Worm (Caenorhabditis elegans): Measurements from ENCODE around the gene igcm-2.

The igcm-2 gene

ce11 chrX:6345785-6346184 lies 45.6 kb downstream of the igcm-2 start:
- TF ChIP-seq ahr-1 (tag; optimal IDR thresholded peaks at IDR 0.05) = no peak
- no peak for TF ChIP-seq ceh-18 (tag; optimal IDR thresholded peaks at IDR 0.05)
- TF ChIP-seq pha-2 (tag; optimal IDR thresholded peaks at IDR 0.05) = no peak
- no peak for TF ChIP-seq hlh-15 (tag; optimal IDR thresholded peaks at IDR 0.05)
- TF ChIP-seq sdc-2 (tag; optimal IDR thresholded peaks at IDR 0.05) = no peak
- no peak for TF ChIP-seq ceh-24 (tag; optimal IDR thresholded peaks at IDR 0.05)
- no peak for TF ChIP-seq hlh-6 (tag; optimal IDR thresholded peaks at IDR 0.05)
- TF ChIP-seq fax-1 (tag; optimal IDR thresholded peaks at IDR 0.05) = no peak
- no peak for TF ChIP-seq mec-3 (tag; optimal IDR thresholded peaks at IDR 0.05; ENCODE audit: borderline replicate concordance)
- no peak for TF ChIP-seq rnt-1 (tag; optimal IDR thresholded peaks at IDR 0.05)
- TF ChIP-seq ceh-6 (GFP tag; optimal IDR thresholded peaks at IDR 0.05) = no peak
- no peak for TF ChIP-seq unc-86 (tag; optimal IDR thresholded peaks at IDR 0.05)

- TF ChIP-seq ceh-34 (tag; optimal IDR thresholded peaks at IDR 0.05) (no peak), che-1 (tag; optimal IDR thresholded peaks at IDR 0.05) (no peak), ceh-2 (tag; optimal IDR thresholded peaks at IDR 0.05) (no peak)
Measured at ce11 chrX:6341513-6341912, 49.9 kb downstream of the igcm-2 start, which contains the start of gene C03B1.7. Gene C03B1.7, plus strand, starts transcription at chrX:6341813.

ce11 chrX:6338446-6338845 lies 52.9 kb downstream of the igcm-2 start:
- TF ChIP-seq ceh-6 (GFP tag; optimal IDR thresholded peaks at IDR 0.05) (no peak), ceh-22 (tag; optimal IDR thresholded peaks at IDR 0.05) (no peak), hlh-6 (tag; optimal IDR thresholded peaks at IDR 0.05) (no peak), ahr-1 (tag; optimal IDR thresholded peaks at IDR 0.05) (no peak), pat-9 (tag; optimal IDR thresholded peaks at IDR 0.05) (no peak), elt-2 (tag; optimal IDR thresholded peaks at IDR 0.05) (peak; percentile 92), sdc-2 (tag; optimal IDR thresholded peaks at IDR 0.05) (no peak), ceh-24 (tag; optimal IDR thresholded peaks at IDR 0.05) (no peak), ceh-45 (GFP tag; IDR thresholded peaks at IDR 0.05) (no peak), pqm-1 (tag; optimal IDR thresholded peaks at IDR 0.05) (peak; percentile 40)

ce11 chrX:6337951-6338350 lies 53.4 kb downstream of the igcm-2 start, which contains the start of gene C03B1.13:
Gene C03B1.13, minus strand, starts transcription at chrX:6338051.
- no peak for TF ChIP-seq pha-2 (tag; optimal IDR thresholded peaks at IDR 0.05)
- TF ChIP-seq syd-9 (tag; optimal IDR thresholded peaks at IDR 0.05) = no peak
- TF ChIP-seq hlh-8 (tag; optimal IDR thresholded peaks at IDR 0.05) = no peak
- TF ChIP-seq lin-11 (tag; optimal IDR thresholded peaks at IDR 0.05) = no peak
- TF ChIP-seq sox-2 (GFP tag; IDR thresholded peaks at IDR 0.05) = no peak
- no peak for TF ChIP-seq ceh-6 (GFP tag; optimal IDR thresholded peaks at IDR 0.05)
- TF ChIP-seq unc-3 (GFP tag; conservative IDR thresholded peaks at IDR 0.05) = no peak
- TF ChIP-seq unc-3 (tag; optimal IDR thresholded peaks at IDR 0.05) = no peak
- no peak for TF ChIP-seq ets-4 (tag; optimal IDR thresholded peaks at IDR 0.05)
- TF ChIP-seq ztf-16 (tag; optimal IDR thresholded peaks at IDR 0.05) = no peak
- no peak for TF ChIP-seq ceh-48 (tag; optimal IDR thresholded peaks at IDR 0.05)
- no peak for TF ChIP-seq ceh-19 (GFP tag; optimal IDR thresholded peaks at IDR 0.05)
- TF ChIP-seq gmeb-2 (tag; optimal IDR thresholded peaks at IDR 0.05) = no peak
- no peak for TF ChIP-seq lim-6 (tag; optimal IDR thresholded peaks at IDR 0.05)
- TF ChIP-seq fkh-6 (tag; optimal IDR thresholded peaks at IDR 0.05) = no peak
- no peak for TF ChIP-seq tbx-7 (tag; optimal IDR thresholded peaks at IDR 0.05)

DNA sequence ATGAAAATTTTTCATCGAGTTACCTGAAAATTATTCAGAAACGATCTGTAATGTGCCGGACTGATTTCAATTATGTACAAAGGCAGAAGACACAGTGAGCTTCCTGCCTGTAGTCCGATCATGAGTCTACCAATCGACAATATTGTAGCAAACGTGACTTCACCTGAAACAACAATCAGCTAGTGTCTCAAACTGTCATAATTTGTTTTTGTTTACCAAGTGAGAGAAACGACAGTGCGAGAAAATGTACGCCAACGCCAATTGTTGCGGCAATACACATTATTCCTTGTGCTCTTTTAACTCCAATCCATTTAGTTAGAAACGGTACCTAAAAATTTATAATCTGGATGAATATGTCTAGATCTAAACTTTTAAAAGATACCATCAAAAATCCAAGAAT lies 54.1 kb downstream of the igcm-2 start:
- TF ChIP-seq gmeb-2 (tag; optimal IDR thresholded peaks at IDR 0.05) (no peak), ceh-18 (tag; optimal IDR thresholded peaks at IDR 0.05) (no peak), ttx-3 (tag; optimal IDR thresholded peaks at IDR 0.05) (no peak), elt-4 (tag; optimal IDR thresholded peaks at IDR 0.05) (no peak), pha-2 (tag; optimal IDR thresholded peaks at IDR 0.05) (no peak), ceh-9 (tag; optimal IDR thresholded peaks at IDR 0.05) (no peak), npax-4 (tag; optimal IDR thresholded peaks at IDR 0.05) (no peak), dve-1 (tag; optimal IDR thresholded peaks at IDR 0.05) (no peak), sox-4 (tag; optimal IDR thresholded peaks at IDR 0.05) (no peak), sox-2 (GFP tag; IDR thresholded peaks at IDR 0.05) (no peak), pax-1 (tag; optimal IDR thresholded peaks at IDR 0.05) (no peak), ceh-6 (GFP tag; optimal IDR thresholded peaks at IDR 0.05) (no peak), pat-9 (tag; optimal IDR thresholded peaks at IDR 0.05) (no peak), pqm-1 (tag; optimal IDR thresholded peaks at IDR 0.05) (no peak), ref-2 (tag; optimal IDR thresholded peaks at IDR 0.05) (no peak), hlh-8 (tag; optimal IDR thresholded peaks at IDR 0.05) (no peak), C08G9.2 (tag; optimal IDR thresholded peaks at IDR 0.05) (no peak), pag-3 (tag; optimal IDR thresholded peaks at IDR 0.05; ENCODE audit: borderline replicate concordance) (no peak)

Data from whole organism, late embryonic.